Worm (Caenorhabditis elegans): ENCODE data around the gene Y57G11B.5.

Y57G11B.5 gene

DNA sequence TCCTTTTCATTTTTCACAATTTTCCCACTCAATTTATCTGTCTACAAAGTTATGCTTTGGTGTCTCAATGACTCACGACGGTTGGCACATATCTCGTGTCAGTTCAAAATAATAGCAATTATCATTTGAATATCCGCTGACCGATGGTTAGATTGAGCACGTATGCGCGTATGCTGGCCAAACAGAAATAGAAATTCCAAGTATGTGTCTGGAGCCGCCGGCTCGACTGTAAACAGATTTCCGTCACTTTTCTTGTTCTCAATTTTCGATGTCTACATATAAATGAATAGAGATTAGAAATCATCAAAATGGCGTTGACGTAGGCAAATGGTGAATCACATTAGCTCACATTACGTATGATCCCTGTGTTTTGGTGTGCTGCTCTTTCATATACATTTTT, 46.5 kb downstream of the Y57G11B.5 start:
- no peak for TF ChIP-seq him-1 (tag; optimal IDR thresholded peaks at IDR 0.05)
- TF ChIP-seq dao-5 (tag; optimal IDR thresholded peaks at IDR 0.05): no peak
- no peak for TF ChIP-seq W03F9.2 (tag; optimal IDR thresholded peaks at IDR 0.05)

DNA sequence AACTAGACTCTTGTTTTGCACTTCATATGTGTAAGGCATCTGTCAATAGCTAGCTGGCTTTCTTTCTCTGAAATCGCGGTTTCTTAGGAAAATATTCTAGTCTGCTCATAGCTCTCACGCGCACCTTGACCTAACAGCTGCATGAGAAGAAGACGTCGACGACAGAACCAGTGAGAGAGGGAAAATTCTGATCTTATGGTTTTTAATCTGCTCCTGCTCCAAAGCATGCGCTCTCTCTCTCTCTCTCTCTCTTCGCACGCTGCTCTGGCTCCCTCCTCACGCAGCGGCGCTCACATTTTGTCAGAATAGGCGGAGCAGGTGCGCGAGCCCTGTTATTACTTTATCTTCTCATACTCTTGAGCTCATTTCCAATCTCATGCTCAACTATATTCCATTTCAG, 47.5 kb downstream of the Y57G11B.5 start:
- TF ChIP-seq W03F9.2 (tag; optimal IDR thresholded peaks at IDR 0.05): no peak
- no peak for TF ChIP-seq dao-5 (tag; optimal IDR thresholded peaks at IDR 0.05)
- TF ChIP-seq him-1 (tag; optimal IDR thresholded peaks at IDR 0.05): no peak

Measured in whole organism, L4/young adult.